Worm (Caenorhabditis elegans) whole organism, young adult: ENCODE measurements around the gene srr-9.

Source experiments
- F52B5.7 ChIP-seq: sonication (generic microtip); optimal IDR thresholded peaks from 2 replicates; lab custom pipeline; 2016; ENCODE audit warnings: mild to moderate bottlenecking, missing genetic modification characterization, missing compliant biosample characterization
- nfya-1 ChIP-seq: sonication (generic microtip); optimal IDR thresholded peaks from 2 replicates; lab custom pipeline; 2017; ENCODE audit warnings: antibody characterized with exemption, missing compliant biosample characterization, missing genetic modification characterization, borderline replicate concordance; ENCODE audit not compliant: insufficient read depth
- nfya-2 ChIP-seq: fragments of 200-800 bp; sonication (Bioruptor generic); IDR thresholded peaks from 2 replicates; pipeline ENCODE4 v1.3.6; 2022; ENCODE audit warnings: missing genetic modification reagents, missing genetic modification characterization, missing compliant biosample characterization
- snpc-4 ChIP-seq, 5 experiments: fragments of 150-350 bp in 1 of 5; sonication (generic microtip) in 4 of 5; optimal IDR thresholded peaks; 2 replicates each; lab custom pipeline; 2014 to 2018; ENCODE audit warnings: missing genetic modification characterization in 5 of 5, missing biosample characterization in 3 of 5, antibody characterized with exemption in 2 of 5, mild to moderate bottlenecking in 2 of 5, missing compliant biosample characterization in 2 of 5, missing genotype in 2 of 5, moderate library complexity in 2 of 5, missing genetic modification reagents in 1 of 5
- xnd-1 ChIP-seq: sonication (generic microtip); optimal IDR thresholded peaks from 2 replicates; lab custom pipeline; 2016; ENCODE audit warnings: missing genotype, missing genetic modification reagents, missing genetic modification characterization, missing compliant biosample characterization

ce11 chrV:7761906-7762305, 24.1 kb downstream of the srr-9 start:
- TF ChIP-seq F52B5.7 (tag; lab: Kevin White, UChicago) (no peak), snpc-4 (GFP tag; optimal IDR thresholded peaks at IDR 0.05; lab: Kevin White, UChicago) (no peak), snpc-4 (tag; optimal IDR thresholded peaks at IDR 0.05; lab: Kevin White, UChicago) (no peak), nfya-2 (GFP tag; lab: Robert Waterston, UW) (no peak), xnd-1 (tag; lab: Kevin White, UChicago) (no peak), nfya-1 (no peak)
